Fruit fly (Drosophila melanogaster) whole organism, embryonic: ENCODE data around the gene Capr.

ENCODE experiments used
- Abd-B ChIP-seq: fragments of 200-800 bp; sonication (Bioruptor generic); optimal IDR thresholded peaks from 2 replicates; lab custom pipeline; 2018; ENCODE audit warnings: missing biosample characterization, mild to moderate bottlenecking, missing genetic modification characterization, moderate library complexity
- CG10462 ChIP-seq: fragments of 200-800 bp; sonication (Bioruptor generic); optimal IDR thresholded peaks from 2 replicates; lab custom pipeline; 2016; ENCODE audit warnings: missing biosample characterization, missing genetic modification characterization
- CG10654 ChIP-seq: fragments of 200-800 bp; sonication (Bioruptor generic); optimal IDR thresholded peaks from 2 replicates; lab custom pipeline; 2016; ENCODE audit warnings: missing biosample characterization, missing genetic modification characterization
- CG11247 ChIP-seq: fragments of 200-800 bp; sonication (Bioruptor generic); IDR thresholded peaks from 2 replicates; pipeline ENCODE4 v1.3.6; 2022; ENCODE audit warnings: missing biosample characterization, missing genetic modification characterization
- CG11456 ChIP-seq: fragments of 200-800 bp; sonication (Bioruptor generic); IDR thresholded peaks from 3 replicates; pipeline ENCODE4 v1.3.6; 2022; ENCODE audit warnings: missing biosample characterization, missing genetic modification characterization
- CG11695 ChIP-seq: fragments of 200-800 bp; sonication (Bioruptor generic); IDR thresholded peaks from 3 replicates; pipeline ENCODE4 v1.3.6; 2022; ENCODE audit warnings: missing biosample characterization, missing genetic modification characterization
- CG14441 ChIP-seq: fragments of 200-800 bp; sonication (Bioruptor generic); IDR thresholded peaks from 2 replicates; pipeline ENCODE4 v1.3.6; 2022; ENCODE audit warnings: missing biosample characterization, missing genetic modification characterization
- CG1529 ChIP-seq: fragments of 200-800 bp; sonication (Bioruptor generic); optimal IDR thresholded peaks from 3 replicates; lab custom pipeline; 2018; ENCODE audit warnings: missing biosample characterization, missing genetic modification characterization
- CG16779 ChIP-seq: fragments of 200-800 bp; sonication (Bioruptor generic); IDR thresholded peaks from 2 replicates; pipeline ENCODE4 v1.3.6; 2022; ENCODE audit warnings: missing biosample characterization, missing genetic modification characterization
- CG17186 ChIP-seq: fragments of 200-800 bp; sonication (Bioruptor generic); optimal IDR thresholded peaks from 3 replicates; lab custom pipeline; 2017; ENCODE audit warnings: missing biosample characterization, missing genetic modification reagents, missing genetic modification characterization
- CG17328 ChIP-seq: fragments of 200-800 bp; sonication (Bioruptor generic); IDR thresholded peaks from 2 replicates; pipeline ENCODE4 v1.3.6; 2022; ENCODE audit warnings: missing biosample characterization, missing genetic modification characterization
- CG17612 ChIP-seq: fragments of 200-800 bp; sonication (Bioruptor generic); IDR thresholded peaks from 2 replicates; pipeline ENCODE4 v1.3.6; 2022; ENCODE audit warnings: missing biosample characterization, missing genetic modification characterization
- CG17802 ChIP-seq: fragments of 200-800 bp; sonication (Bioruptor generic); optimal IDR thresholded peaks from 2 replicates; lab custom pipeline; 2018; ENCODE audit warnings: missing biosample characterization, mild to moderate bottlenecking, missing genetic modification characterization, moderate library complexity
- CG2712 ChIP-seq: fragments of 200-800 bp; optimal IDR thresholded peaks from 3 replicates; lab custom pipeline; 2019; ENCODE audit warnings: missing biosample characterization, mild to moderate bottlenecking, missing genetic modification characterization, moderate library complexity
- CG31388 ChIP-seq: fragments of 200-800 bp; sonication (Bioruptor generic); optimal IDR thresholded peaks from 2 replicates; lab custom pipeline; 2016; ENCODE audit warnings: missing biosample characterization, missing genetic modification characterization
- CG34224 ChIP-seq: fragments of 200-800 bp; sonication (Bioruptor generic); IDR thresholded peaks from 3 replicates; pipeline ENCODE4 v1.3.6; 2022; ENCODE audit warnings: missing biosample characterization, missing genetic modification characterization; ENCODE audit not compliant: partially characterized antibody
- CG42726 ChIP-seq: fragments of 200-800 bp; sonication (Bioruptor generic); IDR thresholded peaks from 2 replicates; pipeline ENCODE4 v1.3.6; 2022; ENCODE audit warnings: missing biosample characterization, missing genetic modification characterization; ENCODE audit not compliant: partially characterized antibody
- CG4617 ChIP-seq: fragments of 200-800 bp; sonication (Bioruptor generic); optimal IDR thresholded peaks from 3 replicates; lab custom pipeline; 2016; ENCODE audit warnings: missing biosample characterization, missing genetic modification characterization, borderline replicate concordance
- CG6689 ChIP-seq: fragments of 200-800 bp; sonication (Bioruptor generic); IDR thresholded peaks from 2 replicates; pipeline ENCODE4 v1.3.6; 2022; ENCODE audit warnings: missing biosample characterization, missing genetic modification characterization
- CG9437 ChIP-seq: fragments of 200-800 bp; sonication (Bioruptor generic); optimal IDR thresholded peaks from 2 replicates; lab custom pipeline; 2018; ENCODE audit warnings: missing biosample characterization, mild to moderate bottlenecking, missing genetic modification characterization
- CG9727 ChIP-seq: fragments of 200-800 bp; sonication (Bioruptor generic); optimal IDR thresholded peaks from 3 replicates; lab custom pipeline; 2017; ENCODE audit warnings: missing biosample characterization, mild to moderate bottlenecking, missing genetic modification characterization
- CrebB ChIP-seq: fragments of 200-800 bp; sonication (Bioruptor generic); optimal IDR thresholded peaks from 3 replicates; lab custom pipeline; 2018; ENCODE audit warnings: missing biosample characterization, mild to moderate bottlenecking, missing genetic modification characterization
- Ets97D ChIP-seq: fragments of 200-800 bp; sonication (Bioruptor generic); optimal IDR thresholded peaks from 3 replicates; lab custom pipeline; 2016; ENCODE audit warnings: missing biosample characterization, missing genetic modification characterization
- Gug ChIP-seq: fragments of 200-800 bp; sonication (Bioruptor generic); IDR thresholded peaks from 4 replicates; pipeline ENCODE4 v1.3.6; 2022; ENCODE audit warnings: missing biosample characterization, missing genetic modification characterization
- HLH4C ChIP-seq: fragments of 200-800 bp; sonication (Bioruptor generic); IDR thresholded peaks from 3 replicates; pipeline ENCODE4 v1.3.6; 2022; ENCODE audit warnings: missing biosample characterization, missing genetic modification characterization; ENCODE audit not compliant: partially characterized antibody
- HLH54F ChIP-seq: fragments of 200-800 bp; sonication (Bioruptor generic); optimal IDR thresholded peaks from 3 replicates; lab custom pipeline; 2016; ENCODE audit warnings: missing biosample characterization, missing genetic modification characterization
- Lhr ChIP-seq: fragments of 200-800 bp; sonication (Bioruptor generic); optimal IDR thresholded peaks from 3 replicates; lab custom pipeline; 2017; ENCODE audit warnings: mild to moderate bottlenecking, missing biosample characterization, missing genetic modification reagents, missing genetic modification characterization
- MTF-1 ChIP-seq: fragments of 200-800 bp; sonication (Bioruptor generic); optimal IDR thresholded peaks from 2 replicates; lab custom pipeline; 2018; ENCODE audit warnings: missing biosample characterization, mild to moderate bottlenecking, missing genetic modification characterization, borderline replicate concordance
- NC2β ChIP-seq: fragments of 200-800 bp; sonication (Bioruptor generic); optimal IDR thresholded peaks from 2 replicates; lab custom pipeline; 2016; ENCODE audit warnings: missing biosample characterization, missing genetic modification characterization
- Usf ChIP-seq: fragments of 200-800 bp; sonication (Bioruptor generic); optimal IDR thresholded peaks from 2 replicates; lab custom pipeline; 2017; ENCODE audit warnings: missing genotype, missing biosample characterization, missing genetic modification characterization
- al ChIP-seq: fragments of 200-800 bp; sonication (Bioruptor generic); IDR thresholded peaks from 2 replicates; pipeline ENCODE4 v1.3.6; 2022; ENCODE audit warnings: missing biosample characterization, missing genetic modification characterization
- ash1 ChIP-seq: fragments of 200-800 bp; sonication (Bioruptor generic); optimal IDR thresholded peaks from 2 replicates; lab custom pipeline; 2018; ENCODE audit warnings: missing biosample characterization, mild to moderate bottlenecking, missing genetic modification characterization
- az2 ChIP-seq: fragments of 200-800 bp; sonication (Bioruptor generic); optimal IDR thresholded peaks from 3 replicates; lab custom pipeline; 2016; ENCODE audit warnings: missing biosample characterization, missing genetic modification characterization
- crol ChIP-seq: fragments of 200-800 bp; sonication (Bioruptor generic); IDR thresholded peaks from 2 replicates; pipeline ENCODE4 v1.3.6; 2022; ENCODE audit warnings: missing biosample characterization, missing genetic modification characterization
- da ChIP-seq: fragments of 200-800 bp; sonication (Bioruptor generic); optimal IDR thresholded peaks from 2 replicates; lab custom pipeline; 2016; ENCODE audit warnings: missing biosample characterization, missing genetic modification characterization
- exex ChIP-seq: fragments of 200-800 bp; sonication (Bioruptor generic); optimal IDR thresholded peaks from 4 replicates; lab custom pipeline; 2018; ENCODE audit warnings: missing biosample characterization, mild to moderate bottlenecking, missing genetic modification characterization, moderate library complexity
- fru ChIP-seq: fragments of >200 bp; optimal IDR thresholded peaks from 2 replicates; lab custom pipeline; 2017
- gcm ChIP-seq: fragments of 200-800 bp; sonication (Bioruptor generic); optimal IDR thresholded peaks from 2 replicates; lab custom pipeline; 2019; ENCODE audit warnings: missing biosample characterization, mild to moderate bottlenecking, missing genetic modification characterization, moderate library complexity
- gt ChIP-seq: fragments of 200-800 bp; sonication (Bioruptor generic); IDR thresholded peaks from 2 replicates; pipeline ENCODE4 v1.3.6; 2022; ENCODE audit warnings: missing biosample characterization, missing genetic modification characterization
- hth ChIP-seq: fragments of >200 bp; optimal IDR thresholded peaks from 2 replicates; lab custom pipeline; 2017; ENCODE audit warnings: inconsistent platforms
- kah ChIP-seq: fragments of 200-800 bp; sonication (Bioruptor generic); optimal IDR thresholded peaks from 2 replicates; lab custom pipeline; 2018; ENCODE audit warnings: missing biosample characterization, mild to moderate bottlenecking, missing genetic modification characterization
- kay ChIP-seq: fragments of 200-800 bp; sonication (Bioruptor generic); optimal IDR thresholded peaks from 2 replicates; lab custom pipeline; 2016; ENCODE audit warnings: missing biosample characterization, missing genetic modification characterization
- lilli ChIP-seq: fragments of 200-800 bp; sonication (Bioruptor generic); optimal IDR thresholded peaks from 3 replicates; lab custom pipeline; 2016; ENCODE audit warnings: missing biosample characterization, missing genetic modification characterization
- mam ChIP-seq: fragments of 200-800 bp; sonication (Bioruptor generic); optimal IDR thresholded peaks from 3 replicates; lab custom pipeline; 2016; ENCODE audit warnings: missing biosample characterization, missing genetic modification characterization
- prd ChIP-seq, 3 experiments: fragments of >200 bp in 2 of 3; fragments of 200-800 bp in 1 of 3; sonication (Bioruptor generic) in 1 of 3; optimal IDR thresholded peaks in 2 of 3; IDR thresholded peaks in 1 of 3; 2 replicates in 2 of 3; 3 replicates in 1 of 3; pipeline versions ENCODE4 v1.3.6 to Lab custom; 2017 to 2022; ENCODE audit warnings: missing biosample characterization in 1 of 3, missing genetic modification characterization in 1 of 3
- sd ChIP-seq: fragments of 200-800 bp; sonication (Bioruptor generic); optimal IDR thresholded peaks from 3 replicates; lab custom pipeline; 2018; ENCODE audit warnings: missing biosample characterization, mild to moderate bottlenecking, missing genetic modification characterization, moderate library complexity
- so ChIP-seq: fragments of 200-800 bp; sonication (Bioruptor generic); IDR thresholded peaks from 3 replicates; pipeline ENCODE4 v1.3.6; 2022; ENCODE audit warnings: missing biosample characterization, missing genetic modification characterization
- sr ChIP-seq: fragments of 200-800 bp; sonication (Bioruptor generic); IDR thresholded peaks from 3 replicates; pipeline ENCODE4 v1.3.6; 2022; ENCODE audit warnings: missing biosample characterization, missing genetic modification characterization
- ssp ChIP-seq: fragments of 200-800 bp; sonication (Bioruptor generic); IDR thresholded peaks from 2 replicates; pipeline ENCODE4 v1.3.6; 2022; ENCODE audit warnings: missing biosample characterization, missing genetic modification characterization
- tin ChIP-seq: fragments of 200-800 bp; sonication (Bioruptor generic); optimal IDR thresholded peaks from 3 replicates; lab custom pipeline; 2016; ENCODE audit warnings: missing biosample characterization, missing genetic modification characterization
- trh ChIP-seq: fragments of 200-800 bp; sonication (Bioruptor generic); optimal IDR thresholded peaks from 2 replicates; lab custom pipeline; 2016; ENCODE audit warnings: missing biosample characterization, missing genetic modification characterization
- vnd ChIP-seq: fragments of 200-800 bp; sonication (Bioruptor generic); IDR thresholded peaks from 3 replicates; pipeline ENCODE4 v1.3.6; 2022; ENCODE audit warnings: missing biosample characterization, missing genetic modification characterization; ENCODE audit not compliant: partially characterized antibody

The Capr gene

dm6 chr3L:18625786-18626185 lies 47.3 kb downstream of the Capr start, which contains the start of gene MYPT-75D (continued):
- peak; percentile 55 for TF ChIP-seq CG17186 (GFP tag; lab: Kevin White, UChicago)
- no peak for TF ChIP-seq Usf (GFP tag; lab: Kevin White, UChicago)
- peak; percentile 98 for TF ChIP-seq CG34224 (GFP tag; lab: Robert Waterston, UW)
- TF ChIP-seq CG17612: no peak
- TF ChIP-seq CG9727 (GFP tag; lab: Kevin White, UChicago): no peak
- TF ChIP-seq CG11695 (GFP tag; lab: Robert Waterston, UW): no peak
- no peak for TF ChIP-seq CG11247 (GFP tag; lab: Robert Waterston, UW)
- no peak for TF ChIP-seq kay
- TF ChIP-seq fru (lab: Kevin White, UChicago): no peak
- no peak for TF ChIP-seq Abd-B
- TF ChIP-seq HLH4C: peak; percentile 87
- TF ChIP-seq Lhr (GFP tag; lab: Kevin White, UChicago): peak; percentile 12
- peak; percentile 30 for TF ChIP-seq MTF-1 (GFP tag; lab: Kevin White, UChicago)
- no peak for TF ChIP-seq ash1 (GFP tag; lab: Kevin White, UChicago)
- TF ChIP-seq CG1529 (GFP tag; lab: Kevin White, UChicago): no peak
- no peak for TF ChIP-seq hth (lab: Kevin White, UChicago)
- peak; percentile 39 for TF ChIP-seq exex (tag; lab: Kevin White, UChicago)
- no peak for TF ChIP-seq tin (GFP tag; lab: Kevin White, UChicago)
- no peak for TF ChIP-seq crol (GFP tag; lab: Robert Waterston, UW)
- no peak for TF ChIP-seq CG10462
- TF ChIP-seq CG17328 (GFP tag; lab: Robert Waterston, UW): no peak
- no peak for TF ChIP-seq al (GFP tag; lab: Robert Waterston, UW)
- peak; percentile 72; the same call in 1 of the 3 replicates for TF ChIP-seq vnd
- peak; percentile 21 for TF ChIP-seq kah (GFP tag; lab: Kevin White, UChicago)
- no peak for TF ChIP-seq da (GFP tag; lab: Kevin White, UChicago)
- peak; percentile 30 for TF ChIP-seq gcm (GFP tag; lab: Kevin White, UChicago)
- no peak for TF ChIP-seq prd (optimal IDR thresholded peaks at IDR 0.05; lab: Kevin White, UChicago)
- TF ChIP-seq prd (GFP tag; IDR thresholded peaks at IDR 0.05; lab: Robert Waterston, UW): 0 out of 3 replicates have a peak, but pooled peaks have one; percentile 11
- TF ChIP-seq Gug (GFP tag; lab: Robert Waterston, UW): 0 out of 4 replicates have a peak, but pooled peaks have one; percentile 8
- peak; percentile 90 for TF ChIP-seq CG42726 (GFP tag; lab: Robert Waterston, UW)
- no peak for TF ChIP-seq CG11456 (GFP tag; lab: Robert Waterston, UW)
- no peak for TF ChIP-seq CG4617 (GFP tag; lab: Kevin White, UChicago)
- TF ChIP-seq CG31388 (GFP tag; lab: Kevin White, UChicago): no peak
- no peak for TF ChIP-seq trh (GFP tag; lab: Kevin White, UChicago)
- peak; percentile 47 for TF ChIP-seq Ets97D (GFP tag; lab: Kevin White, UChicago)
- peak; percentile 22 for TF ChIP-seq mam
- TF ChIP-seq CG14441 (GFP tag; lab: Robert Waterston, UW): no peak
- TF ChIP-seq lilli (GFP tag; lab: Kevin White, UChicago): no peak
- peak; percentile 70 for TF ChIP-seq sd (tag; lab: Kevin White, UChicago)
- no peak for TF ChIP-seq so (GFP tag; lab: Robert Waterston, UW)
- no peak for TF ChIP-seq az2
- TF ChIP-seq NC2β (GFP tag; lab: Kevin White, UChicago): no peak
- peak; percentile 46 for TF ChIP-seq CG2712 (tag; lab: Kevin White, UChicago)
- no peak for TF ChIP-seq CG9437 (GFP tag; lab: Kevin White, UChicago)
- no peak for TF ChIP-seq ssp (GFP tag; lab: Robert Waterston, UW)
- TF ChIP-seq gt (GFP tag; lab: Robert Waterston, UW): no peak
- 0 out of 2 replicates have a peak, but pooled peaks have one; percentile 35 for TF ChIP-seq CG16779 (GFP tag; lab: Robert Waterston, UW)
- TF ChIP-seq CG17802: no peak
- TF ChIP-seq CrebB: peak; percentile 46
- TF ChIP-seq CG10654 (GFP tag; lab: Kevin White, UChicago): no peak
- peak; percentile 2 for TF ChIP-seq HLH54F (GFP tag; lab: Kevin White, UChicago)
- peak; percentile 54; the same call in 1 of the 3 replicates for TF ChIP-seq sr (GFP tag; lab: Robert Waterston, UW)
- TF ChIP-seq CG6689 (GFP tag; lab: Robert Waterston, UW): no peak
